Fruit fly (Drosophila melanogaster) whole organism: ENCODE measurements around the gene term.

ENCODE experiments used
- CG8478 ChIP-seq: fragments of >200 bp; optimal IDR thresholded peaks from 2 replicates; lab custom pipeline; 2018; ENCODE audit warnings: inconsistent platforms
- Dll ChIP-seq: fragments of >200 bp; optimal IDR thresholded peaks from 2 replicates; lab custom pipeline; 2017
- EcR ChIP-seq, 2 experiments: fragments of >200 bp; optimal IDR thresholded peaks; 2 replicates each; lab custom pipeline; 2017; ENCODE audit warnings: missing biosample characterization in 2 of 2, missing genetic modification characterization in 2 of 2, missing genetic modification reagents in 2 of 2
- pan ChIP-seq: fragments of >200 bp; optimal IDR thresholded peaks from 2 replicates; lab custom pipeline; 2017
- psq ChIP-seq: fragments of >200 bp; optimal IDR thresholded peaks from 2 replicates; lab custom pipeline; 2017
- usp ChIP-seq: fragments of >200 bp; optimal IDR thresholded peaks from 2 replicates; lab custom pipeline; 2017; ENCODE audit warnings: missing biosample characterization, missing genetic modification characterization, mixed read lengths

The term gene

DNA sequence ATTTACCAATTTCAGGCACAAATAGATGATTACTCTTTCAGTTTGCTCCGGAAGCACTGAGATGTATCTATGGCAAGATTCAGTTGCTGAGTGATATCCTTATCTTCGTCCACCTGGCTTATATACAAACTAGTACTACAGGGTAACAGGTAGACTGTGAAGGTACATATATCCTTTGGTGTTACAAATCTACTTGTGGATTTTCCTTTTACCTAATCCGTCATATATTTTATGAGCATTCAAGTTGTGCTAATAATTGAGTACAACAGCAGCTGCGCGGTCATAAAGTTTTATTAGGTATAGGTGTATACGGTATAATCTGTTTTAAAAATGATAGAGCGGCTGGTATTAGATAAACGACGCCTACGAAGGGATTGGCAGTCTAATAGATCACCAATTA is at the start of gene term:
Gene term, minus strand, starts transcription at position 101 of the 400 bp plus-strand sequence.
- no peak for TF ChIP-seq Dll (lab: Kevin White, UChicago)
- no peak for TF ChIP-seq usp
- TF ChIP-seq EcR (GFP tag; optimal IDR thresholded peaks at IDR 0.05; lab: Kevin White, UChicago) = no peak
- TF ChIP-seq psq = no peak
- no peak for TF ChIP-seq pan
- TF ChIP-seq CG8478 (lab: Kevin White, UChicago) = no peak

DNA sequence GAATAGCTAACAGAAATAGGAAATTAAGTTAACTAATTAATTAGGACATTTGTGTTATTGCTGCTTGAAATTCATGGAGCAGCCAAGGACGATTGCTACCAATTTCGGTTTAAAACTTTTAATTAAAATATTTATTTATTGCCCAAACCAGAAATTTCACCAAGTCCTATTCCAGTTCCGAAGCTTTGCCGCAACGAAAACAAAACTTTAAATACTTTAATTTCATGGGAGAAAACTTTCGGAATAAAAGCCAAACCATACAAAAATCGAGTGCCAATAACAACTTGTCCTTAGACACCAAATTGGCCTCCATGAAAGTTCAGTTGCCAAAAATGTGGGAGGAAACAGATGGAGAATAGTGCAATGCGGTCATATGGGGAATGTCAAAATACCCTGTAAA is 49.7 kb upstream of the term start:
- TF ChIP-seq usp (no peak), EcR (GFP tag; optimal IDR thresholded peaks at IDR 0.05; lab: Kevin White, UChicago) (no peak), pan (no peak), CG8478 (lab: Kevin White, UChicago) (no peak), Dll (lab: Kevin White, UChicago) (no peak)

DNA sequence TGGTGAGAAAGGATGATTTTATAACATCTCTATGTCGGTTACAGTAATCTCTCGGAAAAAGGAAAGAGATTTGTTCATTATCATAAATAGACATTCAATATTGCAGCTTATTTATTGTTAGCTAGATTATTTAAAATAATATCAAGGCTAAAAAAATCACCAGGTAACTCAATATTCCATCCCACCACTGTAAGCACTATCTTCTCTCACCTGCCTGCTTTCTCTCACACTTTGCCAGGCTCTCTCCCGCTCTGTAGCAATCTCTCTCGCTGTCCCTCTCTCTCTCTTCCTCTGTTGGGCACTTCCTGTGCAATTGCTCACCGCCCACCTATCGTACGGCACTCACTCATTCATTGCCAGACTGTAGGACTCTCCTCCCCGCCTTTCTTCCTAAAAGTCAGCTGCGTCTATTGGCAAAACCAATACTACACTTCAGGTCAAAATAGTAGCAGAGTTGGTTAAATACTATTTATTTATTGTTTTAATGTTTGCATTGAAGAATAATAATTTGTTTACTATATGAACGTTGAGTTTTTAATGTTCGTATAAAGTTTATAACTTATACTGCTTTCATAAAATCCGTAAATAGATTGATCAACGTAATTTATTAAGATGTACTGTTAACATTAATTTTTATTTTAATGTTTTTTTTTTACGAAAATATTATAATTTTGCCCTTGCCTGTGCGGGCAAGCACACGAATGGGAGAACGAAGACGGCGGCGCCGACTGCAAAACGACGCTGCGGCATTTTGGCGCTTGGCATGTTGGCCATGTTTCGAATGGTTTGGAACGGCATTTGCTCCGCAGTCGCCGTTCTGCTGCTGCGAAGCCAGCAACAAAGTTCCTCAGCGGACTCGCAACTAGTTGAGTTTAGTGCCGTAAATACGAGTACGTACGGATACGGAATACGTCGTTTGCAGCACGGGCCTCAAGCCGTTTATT is 47.3 kb upstream of the term start:
- TF ChIP-seq Dll (lab: Kevin White, UChicago) (no peak), pan (no peak), usp (no peak), EcR (GFP tag; optimal IDR thresholded peaks at IDR 0.05; lab: Kevin White, UChicago) (no peak), CG8478 (lab: Kevin White, UChicago) (no peak), psq (no peak)

DNA sequence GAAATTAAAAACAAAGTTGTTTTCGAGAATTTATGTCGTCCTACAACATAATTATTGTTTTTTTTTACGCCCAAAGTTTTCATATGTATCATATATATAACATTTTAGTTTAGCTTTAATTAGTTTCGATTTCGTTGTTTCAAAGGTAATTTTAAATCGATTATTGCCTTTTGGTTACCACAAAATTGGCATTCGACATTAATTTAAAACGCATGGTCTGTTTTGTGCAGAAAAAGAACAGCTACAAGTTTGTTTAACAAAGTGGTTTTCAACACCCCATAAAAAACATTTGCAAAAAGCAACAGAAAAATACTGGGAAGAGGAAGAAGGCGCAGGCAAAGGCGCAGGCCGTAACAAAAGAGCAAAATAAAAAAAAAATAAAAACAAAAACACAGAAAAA is 44.9 kb upstream of the term start:
- TF ChIP-seq EcR (GFP tag; optimal IDR thresholded peaks at IDR 0.05; lab: Kevin White, UChicago) = no peak
- no peak for TF ChIP-seq usp
- no peak for TF ChIP-seq psq
- no peak for TF ChIP-seq CG8478 (lab: Kevin White, UChicago)
- TF ChIP-seq Dll (lab: Kevin White, UChicago) = no peak
- no peak for TF ChIP-seq pan

DNA sequence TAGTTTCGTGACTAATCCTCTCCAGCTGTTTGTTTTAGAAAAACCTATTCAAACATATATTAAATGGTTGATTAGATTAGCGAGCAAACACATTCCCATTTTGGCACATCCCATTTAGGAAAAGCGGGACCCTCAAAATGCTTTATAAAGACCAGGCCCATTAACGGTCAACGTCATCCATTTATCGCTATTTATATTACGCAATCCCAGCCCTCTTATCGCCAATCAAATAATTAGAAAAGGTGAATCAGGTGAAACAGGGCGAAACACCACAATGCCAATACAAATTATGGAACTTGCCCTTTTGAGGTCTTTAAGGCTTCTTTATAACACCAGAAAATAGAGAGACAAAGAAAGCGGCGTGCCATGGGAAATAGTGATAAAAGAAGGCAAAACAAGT is 44.5 kb upstream of the term start:
- TF ChIP-seq pan (no peak), CG8478 (lab: Kevin White, UChicago) (no peak), Dll (lab: Kevin White, UChicago) (no peak), psq (no peak), usp (no peak), EcR (GFP tag; optimal IDR thresholded peaks at IDR 0.05; lab: Kevin White, UChicago) (no peak)

DNA sequence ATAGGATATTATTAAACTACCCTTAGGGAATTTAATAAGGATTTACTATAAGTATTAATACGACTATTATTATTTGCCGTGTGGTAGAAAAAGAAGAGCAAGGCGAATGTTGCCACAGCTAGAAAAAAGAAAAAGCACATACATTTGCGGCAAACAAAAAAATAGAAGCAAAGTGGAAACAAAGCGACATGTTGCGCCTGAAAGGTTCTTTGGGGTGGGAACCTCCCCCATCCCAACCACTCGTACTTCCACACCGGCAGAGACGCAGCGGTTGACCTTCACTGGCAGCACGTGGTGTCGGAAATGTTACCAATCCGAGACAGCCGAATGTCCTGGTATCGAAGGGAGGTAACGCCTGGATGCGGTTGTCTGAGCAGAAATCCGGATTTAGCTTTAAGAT is 43.8 kb upstream of the term start:
- TF ChIP-seq EcR (GFP tag; optimal IDR thresholded peaks at IDR 0.05; lab: Kevin White, UChicago) (no peak), Dll (lab: Kevin White, UChicago) (no peak), psq (no peak), usp (no peak), CG8478 (lab: Kevin White, UChicago) (no peak), pan (no peak)

DNA sequence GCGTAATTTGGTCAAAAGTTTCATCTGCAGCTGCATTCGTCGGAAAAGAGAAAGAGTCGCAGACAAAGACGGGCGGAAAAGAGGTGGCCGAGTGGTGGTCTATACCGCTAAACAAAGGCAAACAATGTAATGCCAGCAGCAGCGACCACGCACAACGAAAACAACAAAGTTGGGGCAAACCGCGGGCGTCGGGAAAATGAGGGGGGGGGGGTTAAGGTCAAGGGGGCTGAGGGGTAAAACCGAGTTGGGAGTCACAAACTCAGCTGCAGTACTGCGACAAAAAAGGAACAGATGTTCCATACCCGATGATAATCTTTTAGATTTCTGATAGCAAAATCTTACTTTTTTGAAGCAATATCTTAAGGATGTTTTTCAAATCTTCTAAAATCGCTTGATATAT is 43.2 kb upstream of the term start:
- TF ChIP-seq psq (no peak), CG8478 (lab: Kevin White, UChicago) (no peak), EcR (GFP tag; optimal IDR thresholded peaks at IDR 0.05; lab: Kevin White, UChicago) (no peak), usp (no peak), Dll (lab: Kevin White, UChicago) (no peak), pan (no peak)

DNA sequence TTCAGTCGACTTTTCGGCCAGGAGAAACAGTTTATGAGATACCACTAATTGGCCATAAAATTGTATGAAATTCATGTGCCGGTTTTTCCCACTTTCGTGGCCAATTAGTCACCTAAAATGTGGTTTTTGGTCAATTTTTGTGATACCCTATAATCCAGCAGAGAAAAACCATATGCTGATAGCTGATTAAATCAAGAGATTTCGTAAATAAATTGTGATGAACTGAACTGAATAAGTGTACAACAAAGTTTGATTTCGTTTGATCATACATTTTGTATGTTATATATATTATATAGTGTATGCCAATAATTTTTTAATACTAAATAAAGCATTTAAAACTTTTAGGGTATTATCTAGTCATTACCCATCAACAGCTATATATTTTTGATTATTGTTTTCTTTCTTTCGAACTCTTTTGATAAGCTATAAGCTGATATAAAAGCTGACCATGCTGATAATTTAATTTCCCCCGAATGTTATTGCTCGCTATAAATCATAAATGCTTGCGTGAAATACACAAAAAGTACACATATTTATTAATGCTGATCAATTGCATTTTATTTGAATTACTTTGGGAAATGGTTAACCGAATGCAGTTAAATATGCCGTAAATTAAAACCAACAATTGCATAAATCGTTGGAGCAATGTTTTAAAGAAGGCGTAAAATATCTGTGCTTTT is 41.4 kb upstream of the term start:
- peak; percentile 32 for TF ChIP-seq pan
- TF ChIP-seq CG8478 (lab: Kevin White, UChicago) = no peak
- TF ChIP-seq Dll (lab: Kevin White, UChicago) = no peak
- no peak for TF ChIP-seq usp
- TF ChIP-seq EcR (GFP tag; optimal IDR thresholded peaks at IDR 0.05; lab: Kevin White, UChicago) = no peak

DNA sequence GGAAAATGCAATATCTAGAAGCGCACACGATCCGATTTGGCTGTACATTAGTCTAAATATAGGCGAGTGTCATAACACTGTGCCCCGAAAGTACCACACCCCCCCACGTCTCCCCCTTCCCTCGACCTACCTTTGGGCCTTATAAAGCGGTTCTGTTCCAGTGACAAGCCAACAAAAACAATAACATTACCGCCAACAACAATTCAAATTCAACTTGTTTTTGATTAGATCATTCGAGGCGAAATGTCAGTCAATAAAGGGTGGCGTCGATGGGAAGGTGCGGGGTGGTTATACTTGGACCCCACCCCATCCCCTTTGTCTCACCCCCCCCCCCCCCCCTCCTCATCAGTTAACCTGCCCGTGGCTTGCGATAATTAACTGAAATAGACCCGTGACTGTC is 39.5 kb upstream of the term start:
- no peak for TF ChIP-seq psq
- no peak for TF ChIP-seq pan
- TF ChIP-seq Dll (lab: Kevin White, UChicago) = no peak
- no peak for TF ChIP-seq EcR (GFP tag; optimal IDR thresholded peaks at IDR 0.05; lab: Kevin White, UChicago)
- TF ChIP-seq CG8478 (lab: Kevin White, UChicago) = no peak
- TF ChIP-seq usp = no peak

DNA sequence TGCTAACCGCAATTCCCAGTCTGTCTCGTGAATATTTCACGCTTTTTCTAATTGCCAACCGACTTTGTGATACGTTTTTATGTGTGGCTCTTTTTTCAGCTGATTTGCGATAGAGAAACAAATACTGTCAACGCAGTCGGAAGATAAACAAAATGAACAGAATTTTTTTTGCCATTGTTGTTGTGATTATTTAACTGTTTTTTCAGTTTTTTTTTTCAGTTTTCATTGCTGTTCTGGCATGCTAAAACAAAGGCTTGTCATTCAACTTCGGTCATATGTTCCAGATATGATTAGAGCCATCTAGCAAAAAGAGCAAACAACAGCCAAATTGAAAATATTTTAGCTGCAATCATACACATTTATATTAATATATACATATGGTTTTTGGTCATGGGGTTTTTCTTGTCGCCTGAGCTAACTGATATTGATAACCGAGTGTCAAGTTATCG is 38.6 kb upstream of the term start:
- TF ChIP-seq EcR (GFP tag; optimal IDR thresholded peaks at IDR 0.05; lab: Kevin White, UChicago) (no peak), usp (no peak), CG8478 (lab: Kevin White, UChicago) (no peak), pan (no peak), psq (no peak), Dll (lab: Kevin White, UChicago) (no peak)

DNA sequence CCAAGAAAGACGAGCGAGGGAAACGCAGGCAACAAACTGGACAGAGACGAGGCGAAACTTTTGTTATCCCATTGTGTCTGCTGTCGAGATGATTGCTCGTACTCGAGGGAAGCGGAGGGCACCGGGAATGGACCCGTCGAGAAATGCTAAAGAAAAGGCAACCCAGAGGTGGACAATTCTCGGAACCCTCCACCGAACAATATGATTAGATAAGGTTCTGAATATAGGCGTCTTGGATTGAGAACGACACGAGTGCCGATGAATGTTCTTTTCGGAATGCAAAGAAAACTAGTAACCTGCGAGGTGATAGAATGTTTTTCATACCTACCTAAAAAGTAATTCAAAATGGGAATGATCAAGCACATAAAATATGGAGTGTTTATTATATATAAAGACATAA is 36.3 kb upstream of the term start:
- no peak for TF ChIP-seq CG8478 (lab: Kevin White, UChicago)
- TF ChIP-seq pan = no peak
- no peak for TF ChIP-seq EcR (GFP tag; optimal IDR thresholded peaks at IDR 0.05; lab: Kevin White, UChicago)
- TF ChIP-seq psq = no peak
- TF ChIP-seq usp = no peak
- no peak for TF ChIP-seq Dll (lab: Kevin White, UChicago)

DNA sequence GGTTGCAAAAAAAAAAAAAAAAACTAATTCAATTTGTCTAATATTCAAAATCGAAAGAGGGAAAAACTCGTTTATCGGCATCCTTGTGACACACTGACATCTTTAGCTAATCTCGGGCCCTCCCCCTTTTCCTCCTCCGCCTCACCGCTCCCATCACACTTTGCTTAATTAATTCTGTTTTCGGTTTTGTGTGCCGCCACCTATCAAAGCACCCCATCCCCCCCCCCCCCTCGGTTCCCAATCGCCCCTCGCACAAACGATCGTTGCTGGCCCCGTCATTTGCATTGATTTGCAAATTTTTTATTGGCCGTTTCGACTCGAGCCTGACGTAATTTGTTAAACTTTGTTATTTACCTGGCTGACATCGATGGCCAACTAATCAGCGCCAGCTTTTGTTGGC is 34.9 kb upstream of the term start:
- TF ChIP-seq Dll (lab: Kevin White, UChicago) (no peak), EcR (GFP tag; optimal IDR thresholded peaks at IDR 0.05; lab: Kevin White, UChicago) (no peak), pan (no peak), CG8478 (lab: Kevin White, UChicago) (no peak), usp (no peak), psq (no peak)
